Fruit fly (Drosophila melanogaster): Measurements from ENCODE around the gene CG7557.

- TF ChIP-seq psq (optimal IDR thresholded peaks at IDR 0.05) (no peak), Myc (optimal IDR thresholded peaks at IDR 0.05) (no peak), insv (optimal IDR thresholded peaks at IDR 0.05) (no peak), h (optimal IDR thresholded peaks at IDR 0.05) (no peak)
These were observed 5.4 kb upstream of the CG7557 start for dm6 chr3L:11439570-11439969.

All from Kc167 (cell line).